Worm (Caenorhabditis elegans): ENCODE data around the gene ZC239.13.
A peak's percentile ranks its signal among the peaks of the same experiment; 100 is the strongest.

Gene ZC239.13

ce11 chrII:3225780-3226179 is 3.1 kb upstream of the ZC239.13 start, which contains the start of gene ZC239.17:
Gene ZC239.17 (minus strand): TSS chrII:3225880.
- TF ChIP-seq gei-17 (GFP tag; optimal IDR thresholded peaks at IDR 0.05), result no peak
- TF ChIP-seq hmg-20 (GFP tag; IDR thresholded peaks at IDR 0.05), result no peak
- TF ChIP-seq F22D6.2 (tag; optimal IDR thresholded peaks at IDR 0.05), result no peak
- TF ChIP-seq xnd-1 (tag; optimal IDR thresholded peaks at IDR 0.05), result no peak
- TF ChIP-seq repo-1 (tag; optimal IDR thresholded peaks at IDR 0.05), result no peak

DNA sequence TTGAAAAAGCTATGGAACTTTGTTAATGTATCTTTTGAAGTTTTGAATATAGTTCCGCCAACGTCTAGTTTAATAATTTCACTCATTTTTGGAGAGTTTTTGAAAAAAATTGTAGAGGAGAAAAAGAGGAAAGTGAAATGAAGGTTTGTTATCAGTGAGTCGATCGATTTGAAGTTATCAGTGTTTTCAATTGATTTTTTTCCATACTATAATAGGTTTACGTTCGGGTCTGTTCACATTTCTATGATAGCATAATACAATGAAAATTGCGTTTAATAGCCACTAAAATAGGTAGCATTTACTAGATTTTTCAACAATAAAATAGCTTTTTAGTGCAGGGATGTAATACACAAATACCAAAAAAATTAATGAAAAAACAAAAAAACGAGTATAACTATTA is 2.6 kb upstream of the ZC239.13 start, which contains the start of gene ZC239.16:
Gene ZC239.16 (minus strand): TSS at position 120 of the 400 bp plus-strand sequence.
- TF ChIP-seq nhr-80 (tag; optimal IDR thresholded peaks at IDR 0.05) (peak; percentile 13), ceh-79 (tag; optimal IDR thresholded peaks at IDR 0.05) (no peak), sptf-2 (GFP tag; optimal IDR thresholded peaks at IDR 0.05) (no peak), F49E8.2 (tag; optimal IDR thresholded peaks at IDR 0.05; ENCODE audit: insufficient read depth) (no peak)

DNA sequence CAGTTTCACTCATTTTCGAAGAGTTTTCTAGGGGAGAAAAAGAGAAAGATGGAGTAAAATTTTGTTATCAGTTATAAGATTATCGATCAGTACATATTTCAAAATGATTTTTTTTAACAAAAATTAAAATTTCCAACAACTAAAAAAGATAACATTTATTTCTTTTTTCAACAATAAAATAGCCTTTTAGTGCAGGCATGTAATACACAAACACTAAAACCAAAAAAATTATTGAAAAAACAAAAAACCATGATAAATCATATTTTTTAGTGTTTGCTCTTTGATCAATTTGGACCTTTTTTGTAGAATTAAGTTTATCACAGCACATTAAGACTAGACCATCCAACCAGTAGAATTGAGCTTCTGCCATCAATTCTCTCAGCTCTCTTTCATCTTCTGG is 2.0 kb upstream of the ZC239.13 start, which contains the start of gene ZC239.15:
Gene ZC239.15 (minus strand): TSS at position 101 of the 400 bp plus-strand sequence.
- TF ChIP-seq F33H1.4 (GFP tag; IDR thresholded peaks at IDR 0.05) (no peak), F23B12.7 (tag; optimal IDR thresholded peaks at IDR 0.05; ENCODE audit: insufficient read depth) (no peak), mcd-1 (GFP tag; IDR thresholded peaks at IDR 0.05) (no peak), dpff-1 (tag; optimal IDR thresholded peaks at IDR 0.05) (no peak), ceh-40 (GFP tag; IDR thresholded peaks at IDR 0.05) (no peak), bed-2 (GFP tag; IDR thresholded peaks at IDR 0.05) (no peak), egrh-3 (GFP tag; IDR thresholded peaks at IDR 0.05) (no peak), ceh-100 (GFP tag; IDR thresholded peaks at IDR 0.05) (no peak), snpc-4 (GFP tag; optimal IDR thresholded peaks at IDR 0.05) (no peak), snpc-4 (tag; optimal IDR thresholded peaks at IDR 0.05) (no peak), atf-7 (tag; optimal IDR thresholded peaks at IDR 0.05) (no peak)

DNA sequence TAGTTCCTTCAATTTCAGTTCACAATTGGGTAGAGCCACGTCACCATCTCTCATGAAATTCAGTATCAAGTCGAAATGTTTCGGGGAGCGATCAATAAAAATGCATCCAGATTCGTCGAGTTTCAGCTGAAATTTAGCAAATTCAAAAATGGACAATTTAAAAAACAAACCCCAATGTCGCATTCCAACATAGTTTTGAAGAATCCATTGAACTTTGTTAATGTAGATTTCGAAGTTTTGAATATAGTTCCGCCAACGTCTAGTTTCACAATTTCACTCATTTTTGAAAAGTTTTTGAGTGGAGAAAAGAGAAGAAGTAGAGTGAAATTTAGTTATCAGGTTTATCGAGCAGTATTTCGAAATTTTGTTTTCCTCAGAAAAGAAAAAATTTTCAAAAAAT is 909 bp downstream of the ZC239.13 start, which contains the start of gene ZC239.14:
Gene ZC239.14 (minus strand): TSS at position 305 of the 400 bp plus-strand sequence.
- no peak for TF ChIP-seq ztf-26 (tag; optimal IDR thresholded peaks at IDR 0.05)
- TF ChIP-seq T26A5.8 (tag; optimal IDR thresholded peaks at IDR 0.05), result no peak
- TF ChIP-seq attf-3 (GFP tag; conservative IDR thresholded peaks at IDR 0.05), result no peak
- no peak for TF ChIP-seq B0035.1 (tag; optimal IDR thresholded peaks at IDR 0.05)
- no peak for TF ChIP-seq xnd-1 (tag; optimal IDR thresholded peaks at IDR 0.05)
- no peak for TF ChIP-seq fkh-3 (tag; optimal IDR thresholded peaks at IDR 0.05)
- TF ChIP-seq pbrm-1 (GFP tag; IDR thresholded peaks at IDR 0.05), result no peak
- TF ChIP-seq let-607 (tag; optimal IDR thresholded peaks at IDR 0.05), result no peak
- TF ChIP-seq Y79H2A.3 (GFP tag; conservative IDR thresholded peaks at IDR 0.05), result no peak
- no peak for TF ChIP-seq lsl-1 (GFP tag; optimal IDR thresholded peaks at IDR 0.05)
- no peak for TF ChIP-seq ceh-40 (GFP tag; IDR thresholded peaks at IDR 0.05)

DNA sequence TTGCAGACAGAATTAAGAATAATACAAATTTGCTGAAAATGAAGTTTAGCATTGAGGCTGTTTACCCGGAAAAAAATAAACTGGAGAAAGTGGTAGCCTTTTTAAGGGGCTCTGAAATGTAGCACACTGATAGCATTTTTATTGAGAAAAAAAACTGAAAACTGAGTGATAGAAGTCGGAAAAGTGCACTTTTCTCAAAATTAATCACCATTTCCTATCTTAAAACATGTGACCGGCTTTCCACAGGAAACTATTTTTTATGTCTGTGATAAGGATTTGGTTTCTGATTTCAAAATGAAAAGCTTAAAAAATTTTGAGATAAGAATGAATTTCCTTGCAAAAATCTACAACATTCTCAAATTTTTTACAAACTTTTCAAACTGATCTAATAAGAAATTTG is 1.9 kb downstream of the ZC239.13 start, which contains the start of gene ZC239.22:
Gene ZC239.22 (minus strand): TSS at position 101 of the 400 bp plus-strand sequence.
- TF ChIP-seq F57C9.4 (tag; optimal IDR thresholded peaks at IDR 0.05) (no peak), dpff-1 (tag; optimal IDR thresholded peaks at IDR 0.05) (no peak), ets-4 (GFP tag; optimal IDR thresholded peaks at IDR 0.05) (no peak), rec-8 (tag; optimal IDR thresholded peaks at IDR 0.05) (no peak), let-607 (tag; optimal IDR thresholded peaks at IDR 0.05) (no peak), cebp-1 (GFP tag; IDR thresholded peaks at IDR 0.05) (no peak), cebp-1 (tag; optimal IDR thresholded peaks at IDR 0.05) (no peak), zfh-2 (GFP tag; conservative IDR thresholded peaks at IDR 0.05) (no peak), xnd-1 (tag; optimal IDR thresholded peaks at IDR 0.05) (no peak), hmg-20 (GFP tag; IDR thresholded peaks at IDR 0.05) (no peak), Y67H2A.10 (GFP tag; conservative IDR thresholded peaks at IDR 0.05) (no peak), ceh-79 (tag; optimal IDR thresholded peaks at IDR 0.05) (no peak), F57A8.1 (GFP tag; optimal IDR thresholded peaks at IDR 0.05) (no peak), ztf-6 (GFP tag; IDR thresholded peaks at IDR 0.05) (no peak)

Measured in whole organism, young adult.